Worm (Caenorhabditis elegans): ENCODE data around the gene siah-1.

siah-1 gene

ce11 chrIV:3742426-3742839, 1.4 kb upstream of the siah-1 start (continued):
- TF ChIP-seq F49E8.2 (tag; optimal IDR thresholded peaks at IDR 0.05; ENCODE audit: borderline replicate concordance) (no peak), F26F4.8 (GFP tag; conservative IDR thresholded peaks at IDR 0.05) (no peak), nhr-48 (tag; optimal IDR thresholded peaks at IDR 0.05) (peak; percentile 61), nhr-102 (tag; optimal IDR thresholded peaks at IDR 0.05) (peak; percentile 40), F10B5.3 (tag; optimal IDR thresholded peaks at IDR 0.05) (no peak), egl-43 (GFP tag; IDR thresholded peaks at IDR 0.05) (0 out of 2 replicates have a peak, but pooled peaks have one; percentile 8), zip-11 (GFP tag; IDR thresholded peaks at IDR 0.05) (no peak), mdl-1 (tag; optimal IDR thresholded peaks at IDR 0.05) (peak in 1 of 2 experiments; percentile 88), fos-1 (tag; optimal IDR thresholded peaks at IDR 0.05) (no peak), ceh-32 (tag; optimal IDR thresholded peaks at IDR 0.05; ENCODE audit: poor library complexity) (no peak), lin-38 (GFP tag; IDR thresholded peaks at IDR 0.05) (peak; percentile 56), rbr-2 (tag; optimal IDR thresholded peaks at IDR 0.05) (peak; percentile 81), unc-39 (tag; optimal IDR thresholded peaks at IDR 0.05) (no peak), ceh-20 (GFP tag; IDR thresholded peaks at IDR 0.05) (no peak), Y48G9A.11 (GFP tag; IDR thresholded peaks at IDR 0.05) (no peak), duxl-1 (tag; optimal IDR thresholded peaks at IDR 0.05; ENCODE audit: poor library complexity) (no peak), cey-2 (tag; optimal IDR thresholded peaks at IDR 0.05; ENCODE audit: borderline replicate concordance, insufficient read depth) (no peak), nhr-6 (tag; optimal IDR thresholded peaks at IDR 0.05) (peak; percentile 71), hlh-11 (tag; optimal IDR thresholded peaks at IDR 0.05) (peak; percentile 99), snpc-1.2 (GFP tag; IDR thresholded peaks at IDR 0.05) (no peak), ceh-28 (tag; optimal IDR thresholded peaks at IDR 0.05) (peak; percentile 70), fkh-10 (GFP tag; optimal IDR thresholded peaks at IDR 0.05) (no peak), zip-2 (tag; optimal IDR thresholded peaks at IDR 0.05) (no peak), mxl-2 (GFP tag; conservative IDR thresholded peaks at IDR 0.05) (no peak), T26A8.4 (GFP tag; IDR thresholded peaks at IDR 0.05) (peak; percentile 52; the same call in 1 of the 2 replicates), unc-62 (GFP tag; optimal IDR thresholded peaks at IDR 0.05 in 1 of 2) (peak in 1 of 2 experiments; percentile 66), unc-62 (tag; optimal IDR thresholded peaks at IDR 0.05) (no peak), daf-16 (GFP tag; optimal IDR thresholded peaks at IDR 0.05) (no peak), daf-16 (tag; optimal IDR thresholded peaks at IDR 0.05) (peak; percentile 67), nhr-11 (tag; optimal IDR thresholded peaks at IDR 0.05) (peak; percentile 83), nhr-76 (tag; optimal IDR thresholded peaks at IDR 0.05) (no peak), php-3 (GFP tag; IDR thresholded peaks at IDR 0.05) (no peak; the same call in 1 of the 2 replicates), snpc-4 (tag; optimal IDR thresholded peaks at IDR 0.05) (no peak), tag-97 (GFP tag; IDR thresholded peaks at IDR 0.05) (no peak), nhr-28 (tag; optimal IDR thresholded peaks at IDR 0.05) (peak; percentile 86), ZK546.5 (tag; optimal IDR thresholded peaks at IDR 0.05) (no peak), F44E2.7 (GFP tag; IDR thresholded peaks at IDR 0.05) (no peak), Y75B8A.6 (GFP tag; IDR thresholded peaks at IDR 0.05) (no peak), nhr-10 (tag; optimal IDR thresholded peaks at IDR 0.05) (peak; percentile 62), attf-4 (tag; optimal IDR thresholded peaks at IDR 0.05) (no peak), zfp-2 (tag; optimal IDR thresholded peaks at IDR 0.05) (no peak), lin-39 (tag; optimal IDR thresholded peaks at IDR 0.05) (no peak), T20F7.1 (GFP tag; optimal IDR thresholded peaks at IDR 0.05) (no peak), zag-1 (tag; optimal IDR thresholded peaks at IDR 0.05) (no peak), egl-27 (tag; optimal IDR thresholded peaks at IDR 0.05) (no peak), lin-13 (GFP tag; optimal IDR thresholded peaks at IDR 0.05) (no peak), nhr-77 (tag; optimal IDR thresholded peaks at IDR 0.05) (no peak), dmd-9 (GFP tag; IDR thresholded peaks at IDR 0.05) (no peak), gei-8 (GFP tag; optimal IDR thresholded peaks at IDR 0.05) (no peak), dpl-1 (GFP tag; optimal IDR thresholded peaks at IDR 0.05) (peak; percentile 47), unc-130 (GFP tag; optimal IDR thresholded peaks at IDR 0.05) (no peak), lsy-2 (tag; optimal IDR thresholded peaks at IDR 0.05) (peak; percentile 66 to 78), aly-2 (tag; optimal IDR thresholded peaks at IDR 0.05) (no peak)

Data from whole organism, L4 larva.